Fruit fly (Drosophila melanogaster) whole organism, wandering third instar larva: Measurements from ENCODE around the gene Ack.

ENCODE experiments used
- Abd-B ChIP-seq: fragments of >200 bp; optimal IDR thresholded peaks from 2 replicates; lab custom pipeline; 2017; ENCODE audit warnings: missing biosample characterization, missing genetic modification characterization
- CG32264 ChIP-seq: fragments of 200-800 bp; sonication (Bioruptor generic); optimal IDR thresholded peaks from 2 replicates; lab custom pipeline; 2016; ENCODE audit warnings: missing biosample characterization, missing genetic modification characterization
- CG9705 ChIP-seq: fragments of 200-800 bp; sonication (Bioruptor generic); optimal IDR thresholded peaks from 2 replicates; lab custom pipeline; 2018; ENCODE audit warnings: missing biosample characterization, mild to moderate bottlenecking, missing genetic modification characterization
- CrebA ChIP-seq: fragments of 200-800 bp; sonication (Bioruptor generic); optimal IDR thresholded peaks from 2 replicates; lab custom pipeline; 2016; ENCODE audit warnings: missing biosample characterization, mild to moderate bottlenecking, missing genetic modification characterization, borderline replicate concordance
- Dfd ChIP-seq: fragments of >200 bp; optimal IDR thresholded peaks from 2 replicates; lab custom pipeline; 2017; ENCODE audit warnings: missing biosample characterization, missing genetic modification characterization
- Dif ChIP-seq: fragments of 200-275, 200-300 bp; sonication (Bioruptor generic); optimal IDR thresholded peaks from 2 replicates; lab custom pipeline; 2018; ENCODE audit warnings: missing biosample characterization, missing genetic modification characterization; ENCODE audit not compliant: partially characterized antibody
- Hnf4 ChIP-seq: fragments of 200-800 bp; sonication (Bioruptor generic); optimal IDR thresholded peaks from 2 replicates; lab custom pipeline; 2016; ENCODE audit warnings: missing biosample characterization, mild to moderate bottlenecking, missing genetic modification characterization
- Hr78 ChIP-seq: fragments of >200 bp; optimal IDR thresholded peaks from 2 replicates; lab custom pipeline; 2017; ENCODE audit warnings: missing biosample characterization, missing genetic modification characterization
- Jra ChIP-seq: sonication (Bioruptor generic); optimal IDR thresholded peaks from 2 replicates; lab custom pipeline; 2016; ENCODE audit warnings: missing biosample characterization, missing genetic modification characterization
- Mio ChIP-seq: sonication (Bioruptor generic); optimal IDR thresholded peaks from 2 replicates; lab custom pipeline; 2016; ENCODE audit warnings: missing biosample characterization, missing genetic modification characterization
- Myc ChIP-seq: fragments of >200 bp; optimal IDR thresholded peaks from 2 replicates; lab custom pipeline; 2017
- N ChIP-seq: fragments of >200 bp; optimal IDR thresholded peaks from 2 replicates; lab custom pipeline; 2018; ENCODE audit warnings: missing biosample characterization, missing external identifiers, missing genetic modification characterization
- Rel ChIP-seq, 2 experiments: fragments of 200-800 bp; sonication (Bioruptor generic) in 1 of 2; optimal IDR thresholded peaks; 2 replicates in 1 of 2; 3 replicates in 1 of 2; lab custom pipeline; 2016 to 2019; ENCODE audit warnings: mild to moderate bottlenecking in 2 of 2, missing biosample characterization in 2 of 2, missing genetic modification characterization in 2 of 2, moderate library complexity in 1 of 2
- Sp1 ChIP-seq: fragments of 200-800 bp; sonication (Bioruptor generic); optimal IDR thresholded peaks from 3 replicates; lab custom pipeline; 2019; ENCODE audit warnings: missing biosample characterization, mild to moderate bottlenecking, missing genetic modification characterization, moderate library complexity
- Vsx2 ChIP-seq: fragments of 200-300, 225-300 bp; sonication (Bioruptor generic); optimal IDR thresholded peaks from 2 replicates; lab custom pipeline; 2018; ENCODE audit warnings: missing biosample characterization, missing genetic modification characterization; ENCODE audit not compliant: partially characterized antibody
- brk ChIP-seq: fragments of 200-800 bp; sonication (Bioruptor generic); optimal IDR thresholded peaks from 2 replicates; lab custom pipeline; 2016; ENCODE audit warnings: missing biosample characterization, mild to moderate bottlenecking, missing genetic modification characterization
- dl ChIP-seq, 2 experiments: fragments of 175-275, 200-275 bp in 1 of 2; fragments of 200-275 bp in 1 of 2; sonication (Bioruptor generic); optimal IDR thresholded peaks; lab custom pipeline; 2018; ENCODE audit warnings: mild to moderate bottlenecking in 2 of 2, missing biosample characterization in 2 of 2, missing genetic modification characterization in 2 of 2, moderate library complexity in 2 of 2; ENCODE audit not compliant: partially characterized antibody in 2 of 2, insufficient read depth in 1 of 2
- dmrt93B ChIP-seq: fragments of 200-800 bp; sonication (Bioruptor generic); optimal IDR thresholded peaks from 2 replicates; lab custom pipeline; 2018; ENCODE audit warnings: missing biosample characterization, mild to moderate bottlenecking, missing genetic modification characterization
- dsf ChIP-seq: sonication (Bioruptor generic); optimal IDR thresholded peaks from 2 replicates; lab custom pipeline; 2016; ENCODE audit warnings: missing biosample characterization, missing genetic modification characterization, borderline replicate concordance
- ey ChIP-seq: fragments of 200-800 bp; sonication (Bioruptor generic); optimal IDR thresholded peaks from 2 replicates; lab custom pipeline; 2016; ENCODE audit warnings: missing biosample characterization, missing genetic modification characterization
- foxo ChIP-seq, 2 experiments: fragments of 200-800 bp; sonication (Bioruptor generic); optimal IDR thresholded peaks; 2 replicates in 1 of 2; 3 replicates in 1 of 2; lab custom pipeline; 2016 to 2017; ENCODE audit warnings: missing biosample characterization in 2 of 2, missing genetic modification characterization in 2 of 2
- jim ChIP-seq: fragments of 175-275, 200-325 bp; sonication (Bioruptor generic); optimal IDR thresholded peaks from 2 replicates; lab custom pipeline; 2016; ENCODE audit warnings: missing biosample characterization, mild to moderate bottlenecking, missing genetic modification characterization
- lola ChIP-seq: fragments of >200 bp; optimal IDR thresholded peaks from 2 replicates; lab custom pipeline; 2017; ENCODE audit warnings: missing biosample characterization, missing genetic modification characterization
- pan ChIP-seq: fragments of >200 bp; optimal IDR thresholded peaks from 2 replicates; lab custom pipeline; 2017
- psq ChIP-seq: fragments of 200-800 bp; sonication (Bioruptor generic); optimal IDR thresholded peaks from 3 replicates; lab custom pipeline; 2017; ENCODE audit warnings: missing biosample characterization, mild to moderate bottlenecking, missing genetic modification characterization, moderate library complexity
- rgr ChIP-seq: fragments of 200-800 bp; sonication (Bioruptor generic); optimal IDR thresholded peaks from 3 replicates; lab custom pipeline; 2016; ENCODE audit warnings: missing biosample characterization, mild to moderate bottlenecking, missing genetic modification characterization
- sage ChIP-seq: fragments of 200-800 bp; sonication (Bioruptor generic); optimal IDR thresholded peaks from 2 replicates; lab custom pipeline; 2016; ENCODE audit warnings: missing biosample characterization, mild to moderate bottlenecking, missing genetic modification characterization
- sv ChIP-seq: fragments of 200-800 bp; sonication (Bioruptor generic); optimal IDR thresholded peaks from 3 replicates; lab custom pipeline; 2016; ENCODE audit warnings: missing biosample characterization, missing genetic modification characterization

Ack gene

dm6 chr3L:4087281-4087680 is 20.7 kb upstream of the Ack start, which contains the start of gene CG14989:
TSS of gene CG14989 (plus strand) at chr3L:4087581.
- TF ChIP-seq Mio (GFP tag; lab: Kevin White, UChicago) (no peak), dl (GFP tag; optimal IDR thresholded peaks at IDR 0.05; lab: Kevin White, UChicago; ENCODE audit: insufficient read depth in 1 of 2, partially characterized antibody in 2 of 2) (no peak), Vsx2 (GFP tag; lab: Kevin White, UChicago) (no peak), Rel (GFP tag; optimal IDR thresholded peaks at IDR 0.05; lab: Kevin White, UChicago) (no peak), Rel (tag; optimal IDR thresholded peaks at IDR 0.05; lab: Kevin White, UChicago) (no peak), N (GFP tag; lab: Kevin White, UChicago) (no peak), Jra (GFP tag; lab: Kevin White, UChicago) (no peak), sage (GFP tag; lab: Kevin White, UChicago) (no peak), Sp1 (GFP tag; lab: Kevin White, UChicago) (no peak), jim (GFP tag; lab: Kevin White, UChicago) (no peak), brk (no peak), sv (GFP tag; lab: Kevin White, UChicago) (no peak)

- TF ChIP-seq Vsx2 (GFP tag; lab: Kevin White, UChicago) (peak; percentile 35), Abd-B (GFP tag; lab: Kevin White, UChicago) (no peak), dsf (GFP tag; lab: Kevin White, UChicago) (no peak), Dfd (GFP tag; lab: Kevin White, UChicago) (no peak)
- TF ChIP-seq, all 38 proteins: peak for 1
Measured at dm6 chr3L:4088694-4089190, 19.2 kb upstream of the Ack start, which contains the start of gene Gad1. TSS of gene Gad1 (minus strand) at chr3L:4088744.

dm6 chr3L:4092705-4093257 is 15.2 kb upstream of the Ack start, which contains the start of gene CG14990:
TSS of gene CG14990 (plus strand) at chr3L:4093207.
- no peak for TF ChIP-seq dl (GFP tag; optimal IDR thresholded peaks at IDR 0.05; lab: Kevin White, UChicago; ENCODE audit: insufficient read depth in 1 of 2, partially characterized antibody in 2 of 2)
- TF ChIP-seq pan: no peak
- no peak for TF ChIP-seq CG9705 (GFP tag; lab: Kevin White, UChicago)
- TF ChIP-seq N (GFP tag; lab: Kevin White, UChicago): peak; percentile 87
- TF ChIP-seq ey (GFP tag; lab: Kevin White, UChicago): no peak
- peak; percentile 95 for TF ChIP-seq Myc (lab: Kevin White, UChicago)
- no peak for TF ChIP-seq dmrt93B (GFP tag; lab: Kevin White, UChicago)
- no peak for TF ChIP-seq CG32264 (GFP tag; lab: Kevin White, UChicago)
- no peak for TF ChIP-seq Sp1 (GFP tag; lab: Kevin White, UChicago)

dm6 chr3L:4096546-4096945 is 11.4 kb upstream of the Ack start:
- no peak for TF ChIP-seq dsf (GFP tag; lab: Kevin White, UChicago)

- no peak for TF ChIP-seq jim (GFP tag; lab: Kevin White, UChicago)
Measured at dm6 chr3L:4099194-4099593, 8.8 kb upstream of the Ack start.

dm6 chr3L:4102496-4103257 is 5.3 kb upstream of the Ack start, which contains the start of gene CG14995:
TSS of gene CG14995 (minus strand) at chr3L:4103256.
- TF ChIP-seq brk (peak; percentile 13), Hnf4 (peak; percentile 17), rgr (GFP tag; lab: Kevin White, UChicago) (no peak), Sp1 (GFP tag; lab: Kevin White, UChicago) (peak; percentile 31), psq (GFP tag; lab: Kevin White, UChicago) (peak; percentile 88), lola (GFP tag; lab: Kevin White, UChicago) (no peak), Rel (GFP tag; optimal IDR thresholded peaks at IDR 0.05; lab: Kevin White, UChicago) (no peak), Rel (tag; optimal IDR thresholded peaks at IDR 0.05; lab: Kevin White, UChicago) (peak; percentile 51), Hr78 (no peak), sage (GFP tag; lab: Kevin White, UChicago) (peak; percentile 40), Dif (GFP tag; lab: Kevin White, UChicago) (peak; percentile 21), CrebA (GFP tag; lab: Kevin White, UChicago) (no peak), Vsx2 (GFP tag; lab: Kevin White, UChicago) (no peak), sv (GFP tag; lab: Kevin White, UChicago) (no peak), foxo (GFP tag; optimal IDR thresholded peaks at IDR 0.05; lab: Kevin White, UChicago) (no peak)
